Worm (Caenorhabditis elegans) whole organism, L1 larva: ENCODE data around the gene B0302.2.

Source experiments
- C04F5.9 ChIP-seq: sonication (generic microtip); optimal IDR thresholded peaks from 2 replicates; lab custom pipeline; 2016; ENCODE audit warnings: missing genetic modification characterization, missing compliant biosample characterization
- aha-1 ChIP-seq: fragments of 150-350 bp; optimal IDR thresholded peaks from 2 replicates; lab custom pipeline; 2014; ENCODE audit warnings: missing biosample characterization, missing genetic modification characterization
- aly-2 ChIP-seq: fragments of 150-350 bp; optimal IDR thresholded peaks from 2 replicates; lab custom pipeline; 2014; ENCODE audit warnings: missing biosample characterization, missing genetic modification characterization
- ama-1 ChIP-seq: fragments of 150-350 bp; optimal IDR thresholded peaks from 2 replicates; lab custom pipeline; 2014
- ceh-63 ChIP-seq: fragments of 200-800 bp; sonication (Bioruptor generic); optimal IDR thresholded peaks from 2 replicates; lab custom pipeline; 2018; ENCODE audit warnings: mild to moderate bottlenecking, missing genetic modification characterization, missing compliant biosample characterization
- ceh-90 ChIP-seq: sonication (generic microtip); optimal IDR thresholded peaks from 2 replicates; lab custom pipeline; 2016; ENCODE audit warnings: missing genetic modification characterization, missing compliant biosample characterization
- dpl-1 ChIP-seq, 3 experiments: fragments of 150-350 bp in 2 of 3; sonication (generic microtip) in 1 of 3; optimal IDR thresholded peaks; 2 replicates each; lab custom pipeline; 2014 to 2017; ENCODE audit warnings: missing biosample characterization in 3 of 3, missing genetic modification characterization in 3 of 3, missing genetic modification reagents in 3 of 3
- egl-13 ChIP-seq: sonication (generic microtip); optimal IDR thresholded peaks from 2 replicates; lab custom pipeline; 2016; ENCODE audit warnings: missing genotype, missing genetic modification reagents, missing genetic modification characterization, missing compliant biosample characterization
- egl-27 ChIP-seq, 2 experiments: fragments of 150-350 bp in 1 of 2; sonication (generic microtip); optimal IDR thresholded peaks; 3 replicates each; lab custom pipeline; 2017 to 2018; ENCODE audit warnings: missing biosample characterization in 2 of 2, missing genetic modification characterization in 2 of 2, missing genetic modification reagents in 2 of 2
- elt-3 ChIP-seq, 6 experiments: fragments of 150-350 bp in 1 of 6; sonication (generic microtip); optimal IDR thresholded peaks; 2 replicates each; lab custom pipeline; 2017 to 2018; ENCODE audit warnings: missing biosample characterization in 6 of 6, missing genetic modification characterization in 6 of 6, inconsistent platforms in 1 of 6
- ets-5 ChIP-seq: fragments of 200-800 bp; sonication (Bioruptor generic); IDR thresholded peaks from 2 replicates; pipeline ENCODE4 v1.3.6; 2022; ENCODE audit warnings: missing genetic modification characterization, missing compliant biosample characterization
- fkh-4 ChIP-seq: sonication (generic microtip); optimal IDR thresholded peaks from 2 replicates; lab custom pipeline; 2016; ENCODE audit warnings: missing compliant biosample characterization, missing genetic modification characterization, borderline replicate concordance
- fkh-8 ChIP-seq: sonication (generic microtip); optimal IDR thresholded peaks from 2 replicates; lab custom pipeline; 2016; ENCODE audit warnings: mild to moderate bottlenecking, missing genetic modification characterization, missing compliant biosample characterization
- fos-1 ChIP-seq: fragments of 150-350 bp; optimal IDR thresholded peaks from 2 replicates; lab custom pipeline; 2014; ENCODE audit warnings: missing biosample characterization, missing genetic modification characterization
- grh-1 ChIP-seq: fragments of 200-800 bp; sonication (Bioruptor generic); IDR thresholded peaks from 2 replicates; pipeline ENCODE4 v1.3.6; 2022; ENCODE audit warnings: missing genetic modification reagents, missing genetic modification characterization, missing compliant biosample characterization
- hlh-17 ChIP-seq: fragments of 200-800 bp; sonication (Bioruptor generic); optimal IDR thresholded peaks from 2 replicates; lab custom pipeline; 2018; ENCODE audit warnings: missing genetic modification characterization, mild to moderate bottlenecking, missing compliant biosample characterization, moderate library complexity, borderline replicate concordance
- hlh-4 ChIP-seq: sonication (generic microtip); optimal IDR thresholded peaks from 2 replicates; lab custom pipeline; 2016; ENCODE audit warnings: mild to moderate bottlenecking, missing genetic modification characterization, missing compliant biosample characterization
- hpl-2 ChIP-seq: fragments of 150-350 bp; optimal IDR thresholded peaks from 2 replicates; lab custom pipeline; 2014; ENCODE audit warnings: missing biosample characterization, missing genetic modification reagents, missing genetic modification characterization
- jun-1 ChIP-seq: fragments of 150-350 bp; optimal IDR thresholded peaks from 2 replicates; lab custom pipeline; 2014; ENCODE audit warnings: missing biosample characterization, missing genetic modification reagents, missing genetic modification characterization
- lin-14 ChIP-seq: fragments of 200-800 bp; sonication (Bioruptor generic); optimal IDR thresholded peaks from 2 replicates; lab custom pipeline; 2018; ENCODE audit warnings: mild to moderate bottlenecking, missing genetic modification characterization, moderate library complexity, missing compliant biosample characterization
- lin-39 ChIP-seq: fragments of 150-350 bp; optimal IDR thresholded peaks from 2 replicates; lab custom pipeline; 2014; ENCODE audit warnings: missing biosample characterization, missing genetic modification reagents, missing genetic modification characterization
- lir-3 ChIP-seq: sonication (generic microtip); optimal IDR thresholded peaks from 2 replicates; lab custom pipeline; 2016; ENCODE audit warnings: mild to moderate bottlenecking, missing genetic modification characterization, moderate library complexity, missing compliant biosample characterization; ENCODE audit not compliant: poor library complexity
- mab-9 ChIP-seq: fragments of 200-800 bp; sonication (Bioruptor generic); IDR thresholded peaks from 2 replicates; pipeline ENCODE4 v1.3.6; 2022; ENCODE audit warnings: missing genetic modification reagents, missing genetic modification characterization, missing compliant biosample characterization
- mdl-1 ChIP-seq, 2 experiments: fragments of 150-350 bp; optimal IDR thresholded peaks; 2 replicates each; lab custom pipeline; 2014 to 2017; ENCODE audit warnings: missing biosample characterization in 2 of 2, missing genetic modification characterization in 2 of 2, inconsistent platforms in 1 of 2
- mef-2 ChIP-seq: fragments of 150-350 bp; optimal IDR thresholded peaks from 2 replicates; lab custom pipeline; 2014; ENCODE audit warnings: missing biosample characterization, missing genetic modification characterization
- nhr-11 ChIP-seq: fragments of 150-350 bp; optimal IDR thresholded peaks from 2 replicates; lab custom pipeline; 2014; ENCODE audit warnings: missing biosample characterization, missing genetic modification characterization
- nhr-20 ChIP-seq: sonication (generic microtip); optimal IDR thresholded peaks from 2 replicates; lab custom pipeline; 2016; ENCODE audit warnings: mild to moderate bottlenecking, missing genetic modification characterization, missing compliant biosample characterization
- nhr-237 ChIP-seq: fragments of 150-350 bp; optimal IDR thresholded peaks from 2 replicates; lab custom pipeline; 2014; ENCODE audit warnings: missing biosample characterization, missing genetic modification characterization
- nhr-28 ChIP-seq: fragments of 150-350 bp; optimal IDR thresholded peaks from 2 replicates; lab custom pipeline; 2014; ENCODE audit warnings: missing biosample characterization, missing genetic modification characterization
- nhr-47 ChIP-seq: sonication (generic microtip); optimal IDR thresholded peaks from 2 replicates; lab custom pipeline; 2016; ENCODE audit warnings: mild to moderate bottlenecking, missing genetic modification characterization, moderate library complexity, missing compliant biosample characterization
- nhr-71 ChIP-seq: sonication (generic microtip); optimal IDR thresholded peaks from 2 replicates; lab custom pipeline; 2016; ENCODE audit warnings: mild to moderate bottlenecking, missing genetic modification characterization, moderate library complexity, missing compliant biosample characterization
- nhr-77 ChIP-seq: fragments of 150-350 bp; optimal IDR thresholded peaks from 2 replicates; lab custom pipeline; 2014; ENCODE audit warnings: missing biosample characterization, missing genetic modification characterization
- nhr-84 ChIP-seq: sonication (generic microtip); optimal IDR thresholded peaks from 2 replicates; lab custom pipeline; 2017; ENCODE audit warnings: missing biosample characterization, missing genetic modification characterization
- pag-3 ChIP-seq: sonication (generic microtip); optimal IDR thresholded peaks from 2 replicates; lab custom pipeline; 2017; ENCODE audit warnings: missing genetic modification characterization, mild to moderate bottlenecking, missing compliant biosample characterization, antibody characterized with exemption, borderline replicate concordance; ENCODE audit not compliant: insufficient read depth
- pqm-1 ChIP-seq: sonication (generic microtip); optimal IDR thresholded peaks from 3 replicates; lab custom pipeline; 2017; ENCODE audit warnings: missing biosample characterization, missing genetic modification characterization
- skn-1 ChIP-seq: fragments of 150-350 bp; optimal IDR thresholded peaks from 2 replicates; lab custom pipeline; 2014; ENCODE audit warnings: missing biosample characterization, missing genetic modification characterization
- snu-23 ChIP-seq: sonication (generic microtip); optimal IDR thresholded peaks from 2 replicates; lab custom pipeline; 2016; ENCODE audit warnings: missing genetic modification characterization, missing compliant biosample characterization
- sox-4 ChIP-seq: sonication (generic microtip); optimal IDR thresholded peaks from 2 replicates; lab custom pipeline; 2016; ENCODE audit warnings: missing genetic modification characterization, missing compliant biosample characterization
- sptf-1 ChIP-seq: fragments of 150-350 bp; optimal IDR thresholded peaks from 2 replicates; lab custom pipeline; 2014; ENCODE audit warnings: missing biosample characterization, missing genetic modification characterization
- sup-37 ChIP-seq: fragments of 200-800 bp; sonication (Bioruptor generic); optimal IDR thresholded peaks from 2 replicates; lab custom pipeline; 2018; ENCODE audit warnings: mild to moderate bottlenecking, missing genetic modification characterization, missing compliant biosample characterization
- swsn-7 ChIP-seq: sonication (generic microtip); optimal IDR thresholded peaks from 2 replicates; lab custom pipeline; 2016; ENCODE audit warnings: missing genetic modification characterization, missing compliant biosample characterization
- tbx-2 ChIP-seq: sonication (generic microtip); optimal IDR thresholded peaks from 2 replicates; lab custom pipeline; 2016; ENCODE audit warnings: missing genetic modification characterization, missing compliant biosample characterization
- tlp-1 ChIP-seq: fragments of 150-350 bp; optimal IDR thresholded peaks from 2 replicates; lab custom pipeline; 2014; ENCODE audit warnings: missing biosample characterization, missing genetic modification characterization
- unc-130 ChIP-seq: fragments of 150-350 bp; optimal IDR thresholded peaks from 2 replicates; lab custom pipeline; 2017; ENCODE audit warnings: missing biosample characterization, missing genetic modification characterization, inconsistent platforms
- unc-62 ChIP-seq: fragments of 150-350 bp; optimal IDR thresholded peaks from 2 replicates; lab custom pipeline; 2014; ENCODE audit warnings: missing biosample characterization, missing genetic modification reagents, missing genetic modification characterization
- unc-98 ChIP-seq: fragments of 200-800 bp; sonication (Bioruptor generic); IDR thresholded peaks from 2 replicates; pipeline ENCODE4 v1.3.6; 2022; ENCODE audit warnings: missing genetic modification characterization, missing compliant biosample characterization
- zag-1 ChIP-seq: fragments of 150-350 bp; optimal IDR thresholded peaks from 2 replicates; lab custom pipeline; 2014; ENCODE audit warnings: missing biosample characterization, missing genetic modification characterization
- zip-4 ChIP-seq: fragments of 200-800 bp; sonication (Bioruptor generic); optimal IDR thresholded peaks from 2 replicates; lab custom pipeline; 2018; ENCODE audit warnings: mild to moderate bottlenecking, missing genetic modification characterization, moderate library complexity, missing compliant biosample characterization
- ztf-4 ChIP-seq: fragments of 150-350 bp; optimal IDR thresholded peaks from 2 replicates; lab custom pipeline; 2014; ENCODE audit warnings: missing biosample characterization, missing genetic modification characterization

Gene B0302.2

DNA sequence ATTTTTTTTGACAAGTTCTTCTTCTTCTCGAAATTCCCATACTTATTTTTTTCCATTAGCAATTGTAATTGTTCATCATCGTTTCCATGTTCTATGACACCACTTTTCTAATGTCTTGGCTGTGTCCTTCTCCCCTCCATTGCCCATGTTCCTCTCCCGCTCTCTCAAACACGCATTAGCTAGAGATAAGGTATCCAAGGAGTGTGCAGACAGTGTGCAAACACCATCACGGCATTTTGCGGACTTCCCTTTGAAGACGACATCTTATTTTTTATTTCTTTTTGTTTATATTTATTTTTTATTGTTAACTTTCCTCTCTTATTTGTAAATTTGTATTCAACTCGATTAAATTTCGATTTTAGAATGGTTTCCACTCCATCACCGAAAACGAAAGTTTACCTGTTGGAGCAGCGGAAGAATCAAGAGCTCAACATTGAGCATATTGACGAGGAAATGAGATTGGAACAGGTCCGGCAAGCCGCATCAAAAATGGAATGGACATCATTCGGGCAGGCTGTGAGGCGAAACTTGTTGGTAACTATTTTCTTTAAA, 27.1 kb upstream of the B0302.2 start, which contains the start of gene mdt-1.2 (continued):
- TF ChIP-seq egl-13 (tag; lab: Kevin White, UChicago) = peak; percentile 65
- no peak for TF ChIP-seq lin-39
- TF ChIP-seq nhr-84 = no peak
- no peak for TF ChIP-seq pqm-1 (tag; lab: Kevin White, UChicago)
- TF ChIP-seq fkh-8 (tag; lab: Kevin White, UChicago) = peak; percentile 49
- no peak for TF ChIP-seq sup-37 (GFP tag; lab: Kevin White, UChicago)
- TF ChIP-seq nhr-20 (tag; lab: Kevin White, UChicago) = peak; percentile 86
- TF ChIP-seq hlh-17 (GFP tag; lab: Kevin White, UChicago) = no peak
- no peak for TF ChIP-seq egl-27 (tag; optimal IDR thresholded peaks at IDR 0.05; lab: Kevin White, UChicago)
- TF ChIP-seq unc-98 (GFP tag; lab: Robert Waterston, UW) = no peak
- TF ChIP-seq nhr-11 (tag; lab: Kevin White, UChicago) = no peak
- no peak for TF ChIP-seq hlh-4 (tag; lab: Kevin White, UChicago)
- peak; percentile 61 to 72 (median 65) for TF ChIP-seq dpl-1 (GFP tag; optimal IDR thresholded peaks at IDR 0.05; lab: Kevin White, UChicago)
- TF ChIP-seq sptf-1 = no peak
- no peak for TF ChIP-seq ets-5
- peak; percentile 77 for TF ChIP-seq skn-1 (tag; lab: Kevin White, UChicago)
- TF ChIP-seq snu-23 (GFP tag; lab: Kevin White, UChicago) = peak; percentile 88
- no peak for TF ChIP-seq jun-1 (tag; lab: Kevin White, UChicago)
- peak; percentile 44 for TF ChIP-seq ztf-4 (tag; lab: Kevin White, UChicago)
- TF ChIP-seq nhr-71 (tag; lab: Kevin White, UChicago) = peak; percentile 87
- no peak for TF ChIP-seq mef-2 (tag; lab: Kevin White, UChicago)
- TF ChIP-seq elt-3 (tag; optimal IDR thresholded peaks at IDR 0.05; lab: Kevin White, UChicago) = peak in 2 of 6 experiments; percentile 49 to 59
- no peak for TF ChIP-seq aha-1 (tag; lab: Kevin White, UChicago)
- no peak for TF ChIP-seq hpl-2
- TF ChIP-seq nhr-237 (tag; lab: Kevin White, UChicago) = no peak
- peak; percentile 82 for TF ChIP-seq nhr-47 (tag; lab: Kevin White, UChicago)
- TF ChIP-seq tlp-1 (tag; lab: Kevin White, UChicago) = no peak
- peak; percentile 84 for TF ChIP-seq swsn-7
- no peak for TF ChIP-seq unc-62 (GFP tag; lab: Kevin White, UChicago)
- peak; percentile 48 for TF ChIP-seq lir-3 (tag; lab: Kevin White, UChicago)
- peak; percentile 33 for TF ChIP-seq fos-1 (tag; lab: Kevin White, UChicago)
- peak; percentile 47 for TF ChIP-seq nhr-77 (tag; lab: Kevin White, UChicago)
- no peak for TF ChIP-seq aly-2 (tag; lab: Kevin White, UChicago)
- no peak for TF ChIP-seq ceh-90 (tag; lab: Kevin White, UChicago)
- TF ChIP-seq fkh-4 = no peak
- no peak for TF ChIP-seq pag-3
- TF ChIP-seq mdl-1 (tag; optimal IDR thresholded peaks at IDR 0.05; lab: Kevin White, UChicago) = peak in 1 of 2 experiments; percentile 86
- no peak for TF ChIP-seq ama-1 (lab: Kevin White, UChicago)
- no peak for TF ChIP-seq zag-1 (tag; lab: Kevin White, UChicago)
- TF ChIP-seq ceh-63 (GFP tag; lab: Kevin White, UChicago) = no peak
- peak; percentile 92 for TF ChIP-seq lin-14 (GFP tag; lab: Kevin White, UChicago)
- peak; percentile 77 for TF ChIP-seq tbx-2 (tag; lab: Kevin White, UChicago)
- peak; percentile 39; the same call in 1 of the 2 replicates for TF ChIP-seq grh-1 (GFP tag; lab: Robert Waterston, UW)
- no peak for TF ChIP-seq sox-4 (tag; lab: Kevin White, UChicago)
- TF ChIP-seq mab-9 (GFP tag; lab: Robert Waterston, UW) = no peak
- TF ChIP-seq unc-130 (tag; lab: Kevin White, UChicago) = peak; percentile 93
- TF ChIP-seq C04F5.9 = peak; percentile 68
- TF ChIP-seq zip-4 (GFP tag; lab: Kevin White, UChicago) = no peak
- no peak for TF ChIP-seq nhr-28 (tag; lab: Kevin White, UChicago)
